Fruit fly (Drosophila melanogaster) whole organism, prepupa: ENCODE results near the gene rux.

ENCODE experiments used
- Hr4 ChIP-seq: fragments of 200-800 bp; sonication (Bioruptor generic); optimal IDR thresholded peaks from 3 replicates; lab custom pipeline; 2016; ENCODE audit warnings: missing biosample characterization, missing genetic modification characterization
- fkh ChIP-seq: fragments of 200-800 bp; sonication (Bioruptor generic); optimal IDR thresholded peaks from 3 replicates; lab custom pipeline; 2017; ENCODE audit warnings: missing biosample characterization, mild to moderate bottlenecking, missing genetic modification characterization, moderate library complexity
- salr ChIP-seq, 2 experiments: fragments of 200-800 bp; sonication (Bioruptor generic); optimal IDR thresholded peaks; 3 replicates each; lab custom pipeline; 2016 to 2018; ENCODE audit warnings: missing biosample characterization in 2 of 2, missing genetic modification characterization in 2 of 2, mild to moderate bottlenecking in 1 of 2

dm6 chrX:6068714-6069113 lies 31.1 kb upstream of the rux start:
- TF ChIP-seq fkh (GFP tag; lab: Kevin White, UChicago), result no peak
- no peak for TF ChIP-seq salr (GFP tag; optimal IDR thresholded peaks at IDR 0.05; lab: Kevin White, UChicago)
- no peak for TF ChIP-seq Hr4
